Worm (Caenorhabditis elegans) whole organism, L4 larva: ENCODE results near the gene Y53F4B.39.

Source experiments
- aha-1 ChIP-seq: fragments of 150-350 bp; peaks from one replicate; lab custom pipeline; 2014; ENCODE audit warnings: missing biosample characterization, missing genetic modification characterization
- ama-1 ChIP-seq: fragments of 150-350 bp; optimal IDR thresholded peaks from 2 replicates; lab custom pipeline; 2014; ENCODE audit warnings: inconsistent platforms, mixed read lengths
- egl-27 ChIP-seq: sonication (generic microtip); optimal IDR thresholded peaks from 3 replicates; lab custom pipeline; 2017; ENCODE audit warnings: missing biosample characterization, missing genetic modification reagents, missing genetic modification characterization
- fkh-10 ChIP-seq: fragments of 150-350 bp; optimal IDR thresholded peaks from 2 replicates; lab custom pipeline; 2014; ENCODE audit warnings: missing biosample characterization, missing genetic modification reagents, missing genetic modification characterization
- fos-1 ChIP-seq: fragments of 150-350 bp; optimal IDR thresholded peaks from 2 replicates; lab custom pipeline; 2014; ENCODE audit warnings: missing biosample characterization, missing genetic modification characterization
- lin-13 ChIP-seq: fragments of 150-350 bp; optimal IDR thresholded peaks from 2 replicates; lab custom pipeline; 2014; ENCODE audit warnings: missing biosample characterization, missing genetic modification reagents, missing genetic modification characterization
- nhr-25 ChIP-seq: sonication (generic microtip); optimal IDR thresholded peaks from 2 replicates; lab custom pipeline; 2017; ENCODE audit warnings: missing genetic modification characterization, mild to moderate bottlenecking, missing compliant biosample characterization, antibody characterized with exemption, moderate library complexity, borderline replicate concordance; ENCODE audit not compliant: insufficient read depth
- nhr-28 ChIP-seq: fragments of 150-350 bp; optimal IDR thresholded peaks from 2 replicates; lab custom pipeline; 2014; ENCODE audit warnings: missing biosample characterization, missing genetic modification characterization
- saeg-2 ChIP-seq: fragments of 200-800 bp; sonication (Bioruptor generic); IDR thresholded peaks from 2 replicates; pipeline ENCODE4 v1.3.6; 2022; ENCODE audit warnings: missing genetic modification reagents, missing genetic modification characterization, missing compliant biosample characterization
- set-16 ChIP-seq: fragments of 200-800 bp; sonication (Bioruptor generic); IDR thresholded peaks from 2 replicates; pipeline ENCODE4 v1.3.6; 2022; ENCODE audit warnings: missing genetic modification reagents, missing genetic modification characterization, missing compliant biosample characterization
- snpc-4 ChIP-seq: fragments of 150-350 bp; optimal IDR thresholded peaks from 2 replicates; lab custom pipeline; 2014; ENCODE audit warnings: missing biosample characterization, missing genetic modification characterization
- unc-39 ChIP-seq: sonication (generic microtip); optimal IDR thresholded peaks from 2 replicates; lab custom pipeline; 2017; ENCODE audit warnings: missing biosample characterization, missing genetic modification characterization
- unc-62 ChIP-seq, 3 experiments: fragments of 150-350 bp in 1 of 3; sonication (generic microtip); optimal IDR thresholded peaks in 2 of 3; peaks in 1 of 3; 1 replicate in 1 of 3; 2 replicates in 2 of 3; lab custom pipeline; 2014 to 2017; ENCODE audit warnings: missing biosample characterization in 3 of 3, missing genetic modification characterization in 3 of 3, missing genetic modification reagents in 3 of 3, missing genotype in 1 of 3
- zip-2 ChIP-seq: fragments of 150-350 bp; optimal IDR thresholded peaks from 2 replicates; lab custom pipeline; 2014; ENCODE audit warnings: missing biosample characterization, missing genetic modification characterization

ce11 chrII:15157880-15158279 lies 47.9 kb downstream of the Y53F4B.39 start, which contains the start of gene ptr-20:
- no peak for TF ChIP-seq aha-1 (tag; lab: Kevin White, UChicago)
- no peak for TF ChIP-seq ama-1 (lab: Kevin White, UChicago)
- no peak for TF ChIP-seq unc-62 (GFP tag; optimal IDR thresholded peaks at IDR 0.05 in 1 of 2; lab: Kevin White, UChicago)
- no peak for TF ChIP-seq unc-62 (tag; optimal IDR thresholded peaks at IDR 0.05; lab: Kevin White, UChicago)
- no peak for TF ChIP-seq lin-13 (GFP tag; lab: Kevin White, UChicago)
- TF ChIP-seq zip-2 (tag; lab: Kevin White, UChicago): no peak
- no peak for TF ChIP-seq egl-27 (tag; lab: Kevin White, UChicago)
- no peak for TF ChIP-seq set-16 (GFP tag; lab: Robert Waterston, UW)
- no peak for TF ChIP-seq nhr-28
- no peak for TF ChIP-seq unc-39
- no peak for TF ChIP-seq saeg-2 (GFP tag; lab: Robert Waterston, UW)
- TF ChIP-seq fos-1 (tag; lab: Kevin White, UChicago): no peak
- no peak for TF ChIP-seq fkh-10 (GFP tag; lab: Kevin White, UChicago)
- TF ChIP-seq nhr-25 (tag; lab: Kevin White, UChicago): no peak
- no peak for TF ChIP-seq snpc-4 (tag; lab: Kevin White, UChicago)
